Worm (Caenorhabditis elegans): ENCODE data around the gene ubc-18.

The ubc-18 gene

ce11 chrIII:7073801-7074386 lies 5.5 kb upstream of the ubc-18 start, which contains the start of gene ZK418.5 (continued):
- TF ChIP-seq snpc-4 (tag; optimal IDR thresholded peaks at IDR 0.05), result peak; percentile 25
- peak; percentile 97 to 99 for TF ChIP-seq efl-1 (optimal IDR thresholded peaks at IDR 0.05)
- TF ChIP-seq efl-1 (GFP tag; optimal IDR thresholded peaks at IDR 0.05 in 1 of 2), result peak; percentile 97 to 100
- TF ChIP-seq pqm-1 (tag; optimal IDR thresholded peaks at IDR 0.05), result no peak
- no peak for TF ChIP-seq nhr-237 (tag; optimal IDR thresholded peaks at IDR 0.05)
- TF ChIP-seq ceh-88 (GFP tag; IDR thresholded peaks at IDR 0.05), result no peak
- peak; percentile 45 for TF ChIP-seq xbp-1 (tag; optimal IDR thresholded peaks at IDR 0.05)
- TF ChIP-seq egl-13 (tag; optimal IDR thresholded peaks at IDR 0.05), result no peak
- TF ChIP-seq nhr-12 (tag; optimal IDR thresholded peaks at IDR 0.05), result no peak
- no peak for TF ChIP-seq fkh-10 (GFP tag; optimal IDR thresholded peaks at IDR 0.05)
- no peak for TF ChIP-seq ces-1 (GFP tag; optimal IDR thresholded peaks at IDR 0.05)
- peak; percentile 57 for TF ChIP-seq swsn-7 (tag; optimal IDR thresholded peaks at IDR 0.05)
- no peak for TF ChIP-seq nhr-84 (tag; optimal IDR thresholded peaks at IDR 0.05)
- TF ChIP-seq nhr-19 (GFP tag; conservative IDR thresholded peaks at IDR 0.05), result peak; percentile 55
- TF ChIP-seq aly-2 (tag; optimal IDR thresholded peaks at IDR 0.05), result peak; percentile 20
- no peak for TF ChIP-seq zip-4 (GFP tag; optimal IDR thresholded peaks at IDR 0.05)
- TF ChIP-seq nhr-71 (tag; optimal IDR thresholded peaks at IDR 0.05), result peak; percentile 70
- peak; percentile 78 for TF ChIP-seq skn-1 (tag; optimal IDR thresholded peaks at IDR 0.05)
- no peak for TF ChIP-seq hpl-2 (GFP tag; optimal IDR thresholded peaks at IDR 0.05)
- TF ChIP-seq egl-27 (tag; optimal IDR thresholded peaks at IDR 0.05), result no peak
- no peak for TF ChIP-seq alr-1 (tag; optimal IDR thresholded peaks at IDR 0.05; ENCODE audit: borderline replicate concordance)
- TF ChIP-seq blmp-1 (tag; optimal IDR thresholded peaks at IDR 0.05), result peak; percentile 6
- TF ChIP-seq F16B12.6 (tag; optimal IDR thresholded peaks at IDR 0.05), result peak; percentile 66
- TF ChIP-seq unc-86 (tag; optimal IDR thresholded peaks at IDR 0.05), result peak; percentile 36
- TF ChIP-seq snu-23 (GFP tag; optimal IDR thresholded peaks at IDR 0.05), result peak; percentile 54
- no peak for TF ChIP-seq vab-15 (tag; optimal IDR thresholded peaks at IDR 0.05)
- no peak for TF ChIP-seq ztf-11 (tag; optimal IDR thresholded peaks at IDR 0.05)
- peak; percentile 29 to 68 (median 42) for TF ChIP-seq ceh-82 (tag; optimal IDR thresholded peaks at IDR 0.05)
- no peak for TF ChIP-seq aha-1 (tag; optimal IDR thresholded peaks at IDR 0.05)
- TF ChIP-seq mdl-1 (tag; optimal IDR thresholded peaks at IDR 0.05), result peak in 1 of 2 experiments; percentile 11
- TF ChIP-seq rnt-1 (tag; optimal IDR thresholded peaks at IDR 0.05), result peak; percentile 78
- no peak for TF ChIP-seq nhr-28 (tag; optimal IDR thresholded peaks at IDR 0.05)
- TF ChIP-seq unc-30 (tag; optimal IDR thresholded peaks at IDR 0.05), result no peak
- peak; percentile 48 for TF ChIP-seq nhr-20 (tag; optimal IDR thresholded peaks at IDR 0.05)
- TF ChIP-seq nhr-90 (tag; optimal IDR thresholded peaks at IDR 0.05; ENCODE audit: poor library complexity), result peak; percentile 45
- no peak for TF ChIP-seq dsc-1 (tag; optimal IDR thresholded peaks at IDR 0.05)
- TF ChIP-seq fos-1 (tag; optimal IDR thresholded peaks at IDR 0.05), result peak; percentile 30
- TF ChIP-seq lin-39 (tag; optimal IDR thresholded peaks at IDR 0.05), result peak; percentile 15

- TF ChIP-seq C16A3.4 (tag; optimal IDR thresholded peaks at IDR 0.05) (no peak), ceh-63 (GFP tag; optimal IDR thresholded peaks at IDR 0.05) (no peak)
Observed at ce11 chrIII:7072452-7072851, 4.1 kb upstream of the ubc-18 start, which contains the start of gene lin-37. lin-37 (minus strand) TSS chrIII:7072552.

ce11 chrIII:7069981-7070380 lies 1.6 kb upstream of the ubc-18 start, which contains the start of gene tmem-17:
tmem-17 (plus strand) TSS chrIII:7070281.
- TF ChIP-seq mab-9 (GFP tag; IDR thresholded peaks at IDR 0.05) (no peak), egl-27 (tag; optimal IDR thresholded peaks at IDR 0.05) (no peak), ztf-4 (tag; optimal IDR thresholded peaks at IDR 0.05) (no peak), nhr-28 (tag; optimal IDR thresholded peaks at IDR 0.05) (no peak), nhr-71 (tag; optimal IDR thresholded peaks at IDR 0.05) (no peak), vab-15 (tag; optimal IDR thresholded peaks at IDR 0.05) (no peak), nhr-11 (tag; optimal IDR thresholded peaks at IDR 0.05) (no peak), skn-1 (tag; optimal IDR thresholded peaks at IDR 0.05) (no peak)
